Worm (Caenorhabditis elegans): ENCODE results near the gene T01C3.3.

Gene T01C3.3

ce11 chrV:15002184-15002690 lies 9.8 kb upstream of the T01C3.3 start, which contains the start of the genes fib-1 and mut-15 (continued):
- TF ChIP-seq nhr-85 (tag) (peak; percentile 96), sox-4 (tag; optimal IDR thresholded peaks at IDR 0.05) (peak; percentile 87), rnt-1 (tag; optimal IDR thresholded peaks at IDR 0.05) (peak; percentile 97), nhr-84 (tag; optimal IDR thresholded peaks at IDR 0.05) (no peak), zip-4 (GFP tag; optimal IDR thresholded peaks at IDR 0.05) (peak; percentile 67), elt-3 (tag; optimal IDR thresholded peaks at IDR 0.05) (peak in 4 of 6 experiments; percentile 45 to 85 (median 66)), lir-3 (tag; optimal IDR thresholded peaks at IDR 0.05; ENCODE audit: poor library complexity) (peak; percentile 86), unc-98 (GFP tag; IDR thresholded peaks at IDR 0.05) (peak; percentile 70), nhr-11 (tag; optimal IDR thresholded peaks at IDR 0.05) (peak; percentile 55), fkh-4 (tag; optimal IDR thresholded peaks at IDR 0.05; ENCODE audit: borderline replicate concordance) (peak; percentile 81), unc-130 (tag; optimal IDR thresholded peaks at IDR 0.05) (peak; percentile 90), lin-15B (tag; optimal IDR thresholded peaks at IDR 0.05) (peak; percentile 96), C16A3.4 (tag; optimal IDR thresholded peaks at IDR 0.05) (peak; percentile 96), lsy-2 (tag; optimal IDR thresholded peaks at IDR 0.05) (peak; percentile 95 to 98), elt-2 (tag; optimal IDR thresholded peaks at IDR 0.05) (peak; percentile 68), efl-1 (optimal IDR thresholded peaks at IDR 0.05) (peak; percentile 91 to 95), efl-1 (GFP tag; optimal IDR thresholded peaks at IDR 0.05 in 1 of 2) (peak; percentile 84 to 98), aly-2 (tag; optimal IDR thresholded peaks at IDR 0.05) (peak; percentile 33), fkh-10 (GFP tag; optimal IDR thresholded peaks at IDR 0.05) (peak; percentile 74), C34B4.2 (tag; optimal IDR thresholded peaks at IDR 0.05) (no peak), nhr-19 (GFP tag; conservative IDR thresholded peaks at IDR 0.05) (peak; percentile 92), nhr-90 (tag; optimal IDR thresholded peaks at IDR 0.05; ENCODE audit: poor library complexity) (peak; percentile 94), grh-1 (GFP tag; IDR thresholded peaks at IDR 0.05) (peak; percentile 79), ceh-8 (GFP tag; optimal IDR thresholded peaks at IDR 0.05) (peak; percentile 82), C04F5.9 (tag; optimal IDR thresholded peaks at IDR 0.05) (peak; percentile 90), pag-3 (tag; optimal IDR thresholded peaks at IDR 0.05; ENCODE audit: borderline replicate concordance, insufficient read depth) (peak; percentile 71), ces-1 (GFP tag; optimal IDR thresholded peaks at IDR 0.05) (no peak), egl-13 (tag; optimal IDR thresholded peaks at IDR 0.05) (peak; percentile 86), tbx-2 (tag; optimal IDR thresholded peaks at IDR 0.05) (peak; percentile 93), lin-39 (tag; optimal IDR thresholded peaks at IDR 0.05) (peak; percentile 59), snpc-4 (tag; optimal IDR thresholded peaks at IDR 0.05) (peak; percentile 85), fos-1 (tag; optimal IDR thresholded peaks at IDR 0.05) (peak; percentile 79)

- TF ChIP-seq swsn-7 (tag; optimal IDR thresholded peaks at IDR 0.05) (no peak), jun-1 (tag; optimal IDR thresholded peaks at IDR 0.05) (no peak), tlp-1 (tag; optimal IDR thresholded peaks at IDR 0.05) (no peak), ztf-11 (tag; optimal IDR thresholded peaks at IDR 0.05) (no peak), unc-130 (tag; optimal IDR thresholded peaks at IDR 0.05) (no peak), sox-4 (tag; optimal IDR thresholded peaks at IDR 0.05) (no peak), ama-1 (optimal IDR thresholded peaks at IDR 0.05) (no peak), ztf-4 (tag; optimal IDR thresholded peaks at IDR 0.05) (no peak), nhr-12 (tag; optimal IDR thresholded peaks at IDR 0.05) (no peak), egl-13 (tag; optimal IDR thresholded peaks at IDR 0.05) (no peak), nhr-20 (tag; optimal IDR thresholded peaks at IDR 0.05) (no peak), unc-30 (tag; optimal IDR thresholded peaks at IDR 0.05) (no peak), fkh-8 (tag; optimal IDR thresholded peaks at IDR 0.05) (no peak), ces-1 (GFP tag; optimal IDR thresholded peaks at IDR 0.05) (no peak), ets-5 (GFP tag; IDR thresholded peaks at IDR 0.05) (no peak), ceh-90 (tag; optimal IDR thresholded peaks at IDR 0.05) (no peak)
Observed at ce11 chrV:15001536-15001935, 9.1 kb upstream of the T01C3.3 start.

All from whole organism, L1 larva.